Fruit fly (Drosophila melanogaster) whole organism, embryonic: ENCODE data around the gene betaGlu.

Source experiments
- Antp ChIP-seq: fragments of 200-800 bp; sonication (Bioruptor generic); optimal IDR thresholded peaks from 3 replicates; lab custom pipeline; 2016; ENCODE audit warnings: missing biosample characterization, missing genetic modification characterization
- CG10267 ChIP-seq: fragments of 200-800 bp; sonication (Bioruptor generic); optimal IDR thresholded peaks from 2 replicates; lab custom pipeline; 2018; ENCODE audit warnings: missing biosample characterization, mild to moderate bottlenecking, missing genetic modification characterization, moderate library complexity
- CG12104 ChIP-seq: fragments of 200-800 bp; sonication (Bioruptor generic); optimal IDR thresholded peaks from 3 replicates; lab custom pipeline; 2016; ENCODE audit warnings: missing biosample characterization, missing genetic modification characterization
- CG12744 ChIP-seq: fragments of 200-800 bp; sonication (Bioruptor generic); optimal IDR thresholded peaks from 2 replicates; lab custom pipeline; 2016; ENCODE audit warnings: missing biosample characterization, missing genetic modification characterization
- CG13296 ChIP-seq: fragments of 200-800 bp; sonication (Bioruptor generic); optimal IDR thresholded peaks from 3 replicates; lab custom pipeline; 2018; ENCODE audit warnings: missing biosample characterization, mild to moderate bottlenecking, missing genetic modification characterization
- CG13624 ChIP-seq: fragments of 200-800 bp; sonication (Bioruptor generic); optimal IDR thresholded peaks from 2 replicates; lab custom pipeline; 2016; ENCODE audit warnings: missing biosample characterization, missing genetic modification characterization
- CG14710 ChIP-seq: fragments of 200-800 bp; sonication (Bioruptor generic); optimal IDR thresholded peaks from 3 replicates; lab custom pipeline; 2019; ENCODE audit warnings: missing biosample characterization, mild to moderate bottlenecking, missing genetic modification characterization, moderate library complexity
- CG15479 ChIP-seq: fragments of 200-800 bp; sonication (Bioruptor generic); optimal IDR thresholded peaks from 3 replicates; lab custom pipeline; 2019; ENCODE audit warnings: missing biosample characterization, mild to moderate bottlenecking, missing genetic modification characterization, moderate library complexity
- CG15696 ChIP-seq: fragments of 200-800 bp; sonication (Bioruptor generic); optimal IDR thresholded peaks from 2 replicates; lab custom pipeline; 2019; ENCODE audit warnings: missing biosample characterization, mild to moderate bottlenecking, missing genetic modification characterization, moderate library complexity
- CG16863 ChIP-seq: fragments of 200-800 bp; sonication (Bioruptor generic); optimal IDR thresholded peaks from 3 replicates; lab custom pipeline; 2016; ENCODE audit warnings: missing biosample characterization, missing genetic modification characterization
- CG17328 ChIP-seq: fragments of 200-800 bp; sonication (Bioruptor generic); IDR thresholded peaks from 2 replicates; pipeline ENCODE4 v1.3.6; 2022; ENCODE audit warnings: missing biosample characterization, missing genetic modification characterization
- CG17385 ChIP-seq: fragments of 200-800 bp; sonication (Bioruptor generic); optimal IDR thresholded peaks from 3 replicates; lab custom pipeline; 2018; ENCODE audit warnings: missing biosample characterization, mild to moderate bottlenecking, missing genetic modification characterization
- CG1792 ChIP-seq: fragments of 200-800 bp; sonication (Bioruptor generic); optimal IDR thresholded peaks from 2 replicates; lab custom pipeline; 2016; ENCODE audit warnings: missing biosample characterization, missing genetic modification characterization
- CG2875 ChIP-seq: fragments of 200-800 bp; sonication (Bioruptor generic); optimal IDR thresholded peaks from 2 replicates; lab custom pipeline; 2017; ENCODE audit warnings: missing biosample characterization, mild to moderate bottlenecking, missing genetic modification characterization, missing genetic modification reagents
- CG30403 ChIP-seq: fragments of 200-800 bp; sonication (Bioruptor generic); optimal IDR thresholded peaks from 3 replicates; lab custom pipeline; 2016; ENCODE audit warnings: missing biosample characterization, missing genetic modification characterization
- CG32767 ChIP-seq: fragments of 200-800 bp; sonication (Bioruptor generic); IDR thresholded peaks from 2 replicates; pipeline ENCODE4 v1.3.6; 2022; ENCODE audit warnings: missing biosample characterization, missing genetic modification characterization
- CG4854 ChIP-seq: fragments of 200-800 bp; sonication (Bioruptor generic); optimal IDR thresholded peaks from 2 replicates; lab custom pipeline; 2016; ENCODE audit warnings: missing biosample characterization, missing genetic modification characterization, inconsistent platforms
- CG6175 ChIP-seq: fragments of 200-800 bp; sonication (Bioruptor generic); IDR thresholded peaks from 3 replicates; pipeline ENCODE4 v1.3.6; 2022; ENCODE audit warnings: missing biosample characterization, missing genetic modification characterization
- CG9727 ChIP-seq: fragments of 200-800 bp; sonication (Bioruptor generic); optimal IDR thresholded peaks from 3 replicates; lab custom pipeline; 2017; ENCODE audit warnings: missing biosample characterization, mild to moderate bottlenecking, missing genetic modification characterization
- CG9876 ChIP-seq: fragments of 200-800 bp; sonication (Bioruptor generic); optimal IDR thresholded peaks from 2 replicates; lab custom pipeline; 2016; ENCODE audit warnings: missing biosample characterization, missing genetic modification characterization
- Deaf1 ChIP-seq: fragments of 200-800 bp; optimal IDR thresholded peaks from 3 replicates; lab custom pipeline; 2019; ENCODE audit warnings: missing biosample characterization, mild to moderate bottlenecking, missing genetic modification characterization, moderate library complexity
- Dref ChIP-seq: fragments of 200-800 bp; sonication (Bioruptor generic); IDR thresholded peaks from 2 replicates; pipeline ENCODE4 v1.3.6; 2022; ENCODE audit warnings: missing biosample characterization, missing genetic modification characterization
- Eip74EF ChIP-seq, 2 experiments: fragments of 200-800 bp in 1 of 2; fragments of >200 bp in 1 of 2; sonication (Bioruptor generic) in 1 of 2; optimal IDR thresholded peaks; 2 replicates each; lab custom pipeline; 2017 to 2019; ENCODE audit warnings: missing biosample characterization in 2 of 2, missing genetic modification characterization in 2 of 2, mild to moderate bottlenecking in 1 of 2, moderate library complexity in 1 of 2
- Gug ChIP-seq: fragments of 200-800 bp; sonication (Bioruptor generic); IDR thresholded peaks from 4 replicates; pipeline ENCODE4 v1.3.6; 2022; ENCODE audit warnings: missing biosample characterization, missing genetic modification characterization
- Hr39 ChIP-seq: fragments of >200 bp; optimal IDR thresholded peaks from 2 replicates; lab custom pipeline; 2017
- Jarid2 ChIP-seq: fragments of 200-800 bp; sonication (Bioruptor generic); optimal IDR thresholded peaks from 3 replicates; lab custom pipeline; 2017; ENCODE audit warnings: mild to moderate bottlenecking, missing biosample characterization, missing genetic modification reagents, missing genetic modification characterization
- NK7.1 ChIP-seq: fragments of 200-800 bp; sonication (Bioruptor generic); optimal IDR thresholded peaks from 3 replicates; lab custom pipeline; 2016; ENCODE audit warnings: missing biosample characterization, missing genetic modification characterization
- Side ChIP-seq: fragments of 200-800 bp; sonication (Bioruptor generic); optimal IDR thresholded peaks from 2 replicates; lab custom pipeline; 2016; ENCODE audit warnings: missing biosample characterization, missing genetic modification characterization
- bab2 ChIP-seq: fragments of 200-800 bp; sonication (Bioruptor generic); optimal IDR thresholded peaks from 2 replicates; lab custom pipeline; 2016; ENCODE audit warnings: missing biosample characterization, missing genetic modification characterization
- bsh ChIP-seq, 2 experiments: fragments of 200-800 bp; sonication (Bioruptor generic); optimal IDR thresholded peaks; 2 replicates each; lab custom pipeline; 2017 to 2018; ENCODE audit warnings: mild to moderate bottlenecking in 2 of 2, missing biosample characterization in 2 of 2, missing genetic modification characterization in 2 of 2, moderate library complexity in 1 of 2
- cad ChIP-seq: fragments of >200 bp; optimal IDR thresholded peaks from 2 replicates; lab custom pipeline; 2017; ENCODE audit warnings: missing biosample characterization, missing genetic modification characterization
- cas ChIP-seq: fragments of 200-800 bp; sonication (Bioruptor generic); IDR thresholded peaks from 2 replicates; pipeline ENCODE4 v1.3.6; 2022; ENCODE audit warnings: missing biosample characterization, missing genetic modification characterization
- dmrt99B ChIP-seq: fragments of 200-800 bp; sonication (Bioruptor generic); optimal IDR thresholded peaks from 2 replicates; lab custom pipeline; 2018; ENCODE audit warnings: missing biosample characterization, mild to moderate bottlenecking, missing genetic modification characterization, moderate library complexity
- dpn ChIP-seq, 2 experiments: fragments of 200-800 bp; sonication (Bioruptor generic); optimal IDR thresholded peaks; 3 replicates each; lab custom pipeline; 2016; ENCODE audit warnings: missing biosample characterization in 2 of 2, missing genetic modification characterization in 2 of 2
- ems ChIP-seq: fragments of 200-800 bp; sonication (Bioruptor generic); optimal IDR thresholded peaks from 3 replicates; lab custom pipeline; 2016; ENCODE audit warnings: missing biosample characterization, missing genetic modification characterization
- gem ChIP-seq: fragments of 200-800 bp; sonication (Bioruptor generic); optimal IDR thresholded peaks from 2 replicates; lab custom pipeline; 2019; ENCODE audit warnings: missing biosample characterization, mild to moderate bottlenecking, missing genetic modification characterization, moderate library complexity
- ham ChIP-seq: fragments of 200-800 bp; sonication (Bioruptor generic); IDR thresholded peaks from 2 replicates; pipeline ENCODE4 v1.3.6; 2022; ENCODE audit warnings: missing biosample characterization, missing genetic modification characterization
- hkb ChIP-seq, 2 experiments: fragments of 200-800 bp in 1 of 2; fragments of >200 bp in 1 of 2; sonication (Bioruptor generic) in 1 of 2; IDR thresholded peaks in 1 of 2; optimal IDR thresholded peaks in 1 of 2; 2 replicates each; pipeline versions ENCODE4 v1.3.6 to Lab custom; 2017 to 2022; ENCODE audit warnings: missing biosample characterization in 1 of 2, missing genetic modification characterization in 1 of 2
- lilli ChIP-seq: fragments of 200-800 bp; sonication (Bioruptor generic); optimal IDR thresholded peaks from 3 replicates; lab custom pipeline; 2016; ENCODE audit warnings: missing biosample characterization, missing genetic modification characterization
- luna ChIP-seq: fragments of 200-800 bp; sonication (Bioruptor generic); optimal IDR thresholded peaks from 2 replicates; lab custom pipeline; 2016; ENCODE audit warnings: missing biosample characterization, missing genetic modification characterization
- mam ChIP-seq: fragments of 200-800 bp; sonication (Bioruptor generic); optimal IDR thresholded peaks from 3 replicates; lab custom pipeline; 2016; ENCODE audit warnings: missing biosample characterization, missing genetic modification characterization
- mld ChIP-seq: fragments of 200-800 bp; sonication (Bioruptor generic); IDR thresholded peaks from 3 replicates; pipeline ENCODE4 v1.3.6; 2022; ENCODE audit warnings: missing biosample characterization, missing genetic modification characterization; ENCODE audit not compliant: partially characterized antibody
- nerfin-1 ChIP-seq: fragments of 200-800 bp; sonication (Bioruptor generic); optimal IDR thresholded peaks from 3 replicates; lab custom pipeline; 2019; ENCODE audit warnings: missing biosample characterization, mild to moderate bottlenecking, missing genetic modification characterization, moderate library complexity
- prd ChIP-seq, 3 experiments: fragments of >200 bp in 2 of 3; fragments of 200-800 bp in 1 of 3; sonication (Bioruptor generic) in 1 of 3; optimal IDR thresholded peaks in 2 of 3; IDR thresholded peaks in 1 of 3; 2 replicates in 2 of 3; 3 replicates in 1 of 3; pipeline versions ENCODE4 v1.3.6 to Lab custom; 2017 to 2022; ENCODE audit warnings: missing biosample characterization in 1 of 3, missing genetic modification characterization in 1 of 3
- seq ChIP-seq: fragments of 200-800 bp; sonication (Bioruptor generic); IDR thresholded peaks from 2 replicates; pipeline ENCODE4 v1.3.6; 2022; ENCODE audit warnings: missing biosample characterization, missing genetic modification characterization
- sima ChIP-seq: fragments of 200-800 bp; sonication (Bioruptor generic); optimal IDR thresholded peaks from 2 replicates; lab custom pipeline; 2016; ENCODE audit warnings: missing biosample characterization, missing genetic modification characterization
- slbo ChIP-seq: fragments of 200-800 bp; sonication (Bioruptor generic); IDR thresholded peaks from 2 replicates; pipeline ENCODE4 v1.3.6; 2022; ENCODE audit warnings: missing biosample characterization, missing genetic modification characterization
- sr ChIP-seq: fragments of 200-800 bp; sonication (Bioruptor generic); IDR thresholded peaks from 3 replicates; pipeline ENCODE4 v1.3.6; 2022; ENCODE audit warnings: missing biosample characterization, missing genetic modification characterization
- stc ChIP-seq: fragments of 200-800 bp; sonication (Bioruptor generic); IDR thresholded peaks from 2 replicates; pipeline ENCODE4 v1.3.6; 2022; ENCODE audit warnings: missing biosample characterization, missing genetic modification characterization
- z ChIP-seq: fragments of 200-800 bp; sonication (Bioruptor generic); IDR thresholded peaks from 3 replicates; pipeline ENCODE4 v1.3.6; 2022; ENCODE audit warnings: missing biosample characterization, missing genetic modification characterization

The betaGlu gene

DNA sequence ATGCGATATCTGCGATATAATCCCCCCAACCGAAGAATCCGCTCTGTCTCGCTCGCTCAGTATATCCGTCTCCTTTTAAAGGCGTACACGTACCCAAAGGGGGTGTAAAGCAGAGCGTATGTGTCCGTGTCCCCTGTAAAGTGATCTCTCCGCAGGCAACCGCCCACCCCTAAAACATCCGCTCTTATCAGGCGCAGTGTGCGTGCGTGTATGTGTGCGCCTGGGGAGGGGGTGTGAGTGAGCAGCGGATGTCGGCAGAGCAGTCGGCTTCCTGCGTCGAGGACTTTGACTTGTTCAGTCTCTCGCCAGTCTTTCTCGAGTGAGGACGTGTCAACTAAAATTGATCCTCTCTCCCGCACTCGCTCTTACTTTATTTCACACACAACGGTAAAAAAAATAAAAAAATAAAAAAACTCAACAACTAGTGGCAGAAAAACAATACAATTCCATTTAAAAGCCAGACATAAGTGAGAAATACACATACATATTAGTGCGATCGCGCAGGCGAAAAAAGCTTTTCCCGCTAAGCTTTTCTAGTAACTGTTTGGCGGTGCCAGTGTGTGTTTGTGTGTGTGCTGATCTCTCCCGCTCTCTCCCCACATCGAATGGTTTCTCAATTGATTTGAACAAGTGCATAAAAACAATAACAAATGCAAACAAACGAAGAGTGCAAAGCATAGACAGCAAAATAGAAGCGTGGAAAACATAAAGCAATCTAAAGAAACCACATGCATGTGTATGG, 46.0 kb downstream of the betaGlu start (continued):
- no peak for TF ChIP-seq CG9876 (GFP tag; lab: Kevin White, UChicago)
- no peak for TF ChIP-seq ham (GFP tag; lab: Robert Waterston, UW)
- TF ChIP-seq CG6175 = no peak
- TF ChIP-seq mam (GFP tag; lab: Kevin White, UChicago) = no peak
- TF ChIP-seq CG17385 (GFP tag; lab: Kevin White, UChicago) = no peak
- no peak for TF ChIP-seq Side (GFP tag; lab: Kevin White, UChicago)
- no peak for TF ChIP-seq mld (GFP tag; lab: Robert Waterston, UW)
- TF ChIP-seq hkb (optimal IDR thresholded peaks at IDR 0.05; lab: Kevin White, UChicago) = no peak
- no peak for TF ChIP-seq hkb (GFP tag; IDR thresholded peaks at IDR 0.05; lab: Robert Waterston, UW)
- no peak for TF ChIP-seq ems (GFP tag; lab: Kevin White, UChicago)
- peak; percentile 51 for TF ChIP-seq nerfin-1 (tag; lab: Kevin White, UChicago)
- TF ChIP-seq dmrt99B (tag; lab: Kevin White, UChicago) = no peak
- TF ChIP-seq cas (GFP tag; lab: Robert Waterston, UW) = no peak
- peak; percentile 48 for TF ChIP-seq Deaf1 (tag; lab: Kevin White, UChicago)
- no peak for TF ChIP-seq CG32767
- no peak for TF ChIP-seq sima (GFP tag; lab: Kevin White, UChicago)
- TF ChIP-seq Hr39 (lab: Kevin White, UChicago) = no peak
- no peak for TF ChIP-seq Antp (GFP tag; lab: Kevin White, UChicago)
- TF ChIP-seq CG12104 (GFP tag; lab: Kevin White, UChicago) = no peak
- TF ChIP-seq CG13296 (GFP tag; lab: Kevin White, UChicago) = no peak
- TF ChIP-seq dpn (GFP tag; optimal IDR thresholded peaks at IDR 0.05; lab: Kevin White, UChicago) = no peak
- no peak for TF ChIP-seq CG4854 (GFP tag; lab: Kevin White, UChicago)
- no peak for TF ChIP-seq luna
- no peak for TF ChIP-seq CG10267 (tag; lab: Kevin White, UChicago)
- TF ChIP-seq Dref (GFP tag; lab: Robert Waterston, UW) = no peak
- TF ChIP-seq CG17328 = no peak
- no peak for TF ChIP-seq seq (GFP tag; lab: Robert Waterston, UW)
- TF ChIP-seq slbo (GFP tag; lab: Robert Waterston, UW) = no peak
- TF ChIP-seq CG2875 = no peak
- TF ChIP-seq cad (GFP tag; lab: Kevin White, UChicago) = no peak
- no peak for TF ChIP-seq CG30403
- no peak for TF ChIP-seq CG13624 (GFP tag; lab: Kevin White, UChicago)
- no peak for TF ChIP-seq CG12744 (GFP tag; lab: Kevin White, UChicago)
- no peak for TF ChIP-seq CG14710 (tag; lab: Kevin White, UChicago)
- TF ChIP-seq NK7.1 = no peak
- TF ChIP-seq Gug (GFP tag; lab: Robert Waterston, UW) = no peak
- TF ChIP-seq CG9727 (GFP tag; lab: Kevin White, UChicago) = no peak
- TF ChIP-seq CG1792 (GFP tag; lab: Kevin White, UChicago) = no peak
- no peak for TF ChIP-seq bsh (GFP tag; optimal IDR thresholded peaks at IDR 0.05; lab: Kevin White, UChicago)
- TF ChIP-seq gem (tag; lab: Kevin White, UChicago) = no peak
- TF ChIP-seq z (GFP tag; lab: Robert Waterston, UW) = peak; percentile 47; the same call in 1 of the 3 replicates
- no peak for TF ChIP-seq bab2
- no peak for TF ChIP-seq CG16863 (GFP tag; lab: Kevin White, UChicago)
- TF ChIP-seq stc (GFP tag; lab: Robert Waterston, UW) = no peak
- no peak for TF ChIP-seq CG15479 (GFP tag; lab: Kevin White, UChicago)
- peak; percentile 62 for TF ChIP-seq Jarid2 (GFP tag; lab: Kevin White, UChicago)
- peak in 1 of 2 experiments; percentile 2 for TF ChIP-seq Eip74EF (GFP tag; optimal IDR thresholded peaks at IDR 0.05; lab: Kevin White, UChicago)
- no peak for TF ChIP-seq CG15696 (tag; lab: Kevin White, UChicago)
- no peak for TF ChIP-seq prd (optimal IDR thresholded peaks at IDR 0.05; lab: Kevin White, UChicago)
- TF ChIP-seq prd (GFP tag; IDR thresholded peaks at IDR 0.05; lab: Robert Waterston, UW) = 0 out of 3 replicates have a peak, but pooled peaks have one; percentile 11
- no peak for TF ChIP-seq sr (GFP tag; lab: Robert Waterston, UW)
- TF ChIP-seq lilli (GFP tag; lab: Kevin White, UChicago) = no peak
